Worm (Caenorhabditis elegans) whole organism, early embryonic: ENCODE data around the gene W09G12.6.

Experiments used
- ama-1 ChIP-seq: fragments of 150-350 bp; optimal IDR thresholded peaks from 2 replicates; lab custom pipeline; 2014
- sea-1 ChIP-seq: fragments of 200-800 bp; sonication (Bioruptor generic); conservative IDR thresholded peaks from 2 replicates; pipeline ENCODE4 v1.3.6; 2022; ENCODE audit warnings: missing genetic modification characterization, missing compliant biosample characterization
- tra-4 ChIP-seq: sonication (generic microtip); optimal IDR thresholded peaks from 2 replicates; lab custom pipeline; 2017; ENCODE audit warnings: missing genetic modification characterization, missing compliant biosample characterization

DNA sequence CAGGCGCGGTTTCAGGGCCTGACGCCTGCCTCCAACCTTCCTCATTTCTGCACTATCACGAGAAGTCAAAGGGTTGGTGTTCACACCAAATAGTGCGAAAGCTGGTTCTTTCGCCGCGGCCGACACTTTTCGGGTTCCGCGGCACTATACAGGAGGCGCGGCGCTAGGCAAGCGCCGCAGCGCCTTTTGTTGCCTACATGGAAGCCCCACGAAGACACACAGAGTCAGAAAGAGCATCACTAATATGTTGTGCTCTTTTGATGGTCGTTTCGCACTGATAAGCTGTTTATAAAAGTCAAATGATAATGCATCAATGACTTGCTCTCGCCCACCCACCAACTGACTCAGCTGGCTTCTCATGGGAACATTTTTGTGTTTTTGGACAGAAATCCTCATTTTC lies 19.8 kb upstream of the W09G12.6 start:
- TF ChIP-seq ama-1 (lab: Kevin White, UChicago) (no peak), tra-4 (tag; lab: Kevin White, UChicago) (no peak), sea-1 (no peak)
